Fruit fly (Drosophila melanogaster) whole organism, embryonic: Measurements from ENCODE around the gene CG14153.
A peak's percentile ranks its signal among the peaks of the same experiment; 100 is the strongest.

Source experiments
- ATbp ChIP-seq: fragments of 200-800 bp; sonication (Bioruptor generic); optimal IDR thresholded peaks from 2 replicates; lab custom pipeline; 2017; ENCODE audit warnings: missing biosample characterization, mild to moderate bottlenecking, missing genetic modification characterization, missing genetic modification reagents
- Bgb ChIP-seq: fragments of 200-800 bp; sonication (Bioruptor generic); IDR thresholded peaks from 2 replicates; pipeline ENCODE4 v1.3.6; 2022; ENCODE audit warnings: missing biosample characterization, missing genetic modification characterization; ENCODE audit not compliant: partially characterized antibody
- CG10147 ChIP-seq: fragments of 200-800 bp; sonication (Bioruptor generic); optimal IDR thresholded peaks from 2 replicates; lab custom pipeline; 2019; ENCODE audit warnings: missing biosample characterization, mild to moderate bottlenecking, missing genetic modification characterization, moderate library complexity
- CG12155 ChIP-seq: fragments of 200-800 bp; sonication (Bioruptor generic); optimal IDR thresholded peaks from 3 replicates; lab custom pipeline; 2016; ENCODE audit warnings: missing biosample characterization, missing genetic modification characterization
- CG1233 ChIP-seq: fragments of 200-800 bp; sonication (Bioruptor generic); optimal IDR thresholded peaks from 4 replicates; lab custom pipeline; 2018; ENCODE audit warnings: missing biosample characterization, mild to moderate bottlenecking, missing genetic modification characterization
- CG12769 ChIP-seq: fragments of 200-800 bp; sonication (Bioruptor generic); optimal IDR thresholded peaks from 2 replicates; lab custom pipeline; 2019; ENCODE audit warnings: missing biosample characterization, mild to moderate bottlenecking, missing genetic modification characterization, moderate library complexity
- CG13123 ChIP-seq: fragments of 200-800 bp; sonication (Bioruptor generic); optimal IDR thresholded peaks from 2 replicates; lab custom pipeline; 2016; ENCODE audit warnings: missing biosample characterization, missing genetic modification characterization
- CG14710 ChIP-seq: fragments of 200-800 bp; sonication (Bioruptor generic); optimal IDR thresholded peaks from 3 replicates; lab custom pipeline; 2019; ENCODE audit warnings: missing biosample characterization, mild to moderate bottlenecking, missing genetic modification characterization, moderate library complexity
- CG15011 ChIP-seq: fragments of 200-800 bp; sonication (Bioruptor generic); optimal IDR thresholded peaks from 3 replicates; lab custom pipeline; 2018; ENCODE audit warnings: missing biosample characterization, mild to moderate bottlenecking, missing genetic modification characterization
- CG16815 ChIP-seq: fragments of 200-800 bp; sonication (Bioruptor generic); optimal IDR thresholded peaks from 3 replicates; lab custom pipeline; 2017; ENCODE audit warnings: missing biosample characterization, mild to moderate bottlenecking, missing genetic modification characterization
- CG17328 ChIP-seq: fragments of 200-800 bp; sonication (Bioruptor generic); IDR thresholded peaks from 2 replicates; pipeline ENCODE4 v1.3.6; 2022; ENCODE audit warnings: missing biosample characterization, missing genetic modification characterization
- CG17568 ChIP-seq: fragments of 200-800 bp; sonication (Bioruptor generic); optimal IDR thresholded peaks from 2 replicates; lab custom pipeline; 2018; ENCODE audit warnings: missing biosample characterization, mild to moderate bottlenecking, missing genetic modification characterization, moderate library complexity
- CG2120 ChIP-seq: fragments of 200-800 bp; sonication (Bioruptor generic); optimal IDR thresholded peaks from 3 replicates; lab custom pipeline; 2016; ENCODE audit warnings: missing biosample characterization, missing genetic modification characterization
- CG2129 ChIP-seq: fragments of 200-800 bp; sonication (Bioruptor generic); IDR thresholded peaks from 2 replicates; pipeline ENCODE4 v1.3.6; 2022; ENCODE audit warnings: missing biosample characterization, missing genetic modification characterization; ENCODE audit not compliant: partially characterized antibody
- CG4424 ChIP-seq: fragments of 200-800 bp; sonication (Bioruptor generic); optimal IDR thresholded peaks from 3 replicates; lab custom pipeline; 2016; ENCODE audit warnings: missing biosample characterization, missing genetic modification characterization
- CG8924 ChIP-seq: fragments of 200-800 bp; optimal IDR thresholded peaks from 3 replicates; lab custom pipeline; 2019; ENCODE audit warnings: missing biosample characterization, mild to moderate bottlenecking, missing genetic modification characterization, moderate library complexity
- CkIIα-i1 ChIP-seq: fragments of 200-800 bp; sonication (Bioruptor generic); IDR thresholded peaks from 2 replicates; pipeline ENCODE4 v1.3.6; 2022; ENCODE audit warnings: missing biosample characterization, missing genetic modification characterization
- CrebB ChIP-seq: fragments of 200-800 bp; sonication (Bioruptor generic); optimal IDR thresholded peaks from 3 replicates; lab custom pipeline; 2018; ENCODE audit warnings: missing biosample characterization, mild to moderate bottlenecking, missing genetic modification characterization
- Dad ChIP-seq: fragments of 200-800 bp; sonication (Bioruptor generic); optimal IDR thresholded peaks from 3 replicates; lab custom pipeline; 2016; ENCODE audit warnings: missing biosample characterization, missing genetic modification characterization
- Dp ChIP-seq: fragments of 200-800 bp; sonication (Bioruptor generic); optimal IDR thresholded peaks from 2 replicates; lab custom pipeline; 2018; ENCODE audit warnings: missing biosample characterization, mild to moderate bottlenecking, missing genetic modification characterization, moderate library complexity
- HLH54F ChIP-seq: fragments of 200-800 bp; sonication (Bioruptor generic); optimal IDR thresholded peaks from 3 replicates; lab custom pipeline; 2016; ENCODE audit warnings: missing biosample characterization, missing genetic modification characterization
- HLHmδ ChIP-seq: fragments of 200-800 bp; sonication (Bioruptor generic); optimal IDR thresholded peaks from 2 replicates; lab custom pipeline; 2018; ENCODE audit warnings: missing biosample characterization, mild to moderate bottlenecking, missing genetic modification characterization, moderate library complexity
- Lpt ChIP-seq: fragments of >200 bp; optimal IDR thresholded peaks from 2 replicates; lab custom pipeline; 2018; ENCODE audit warnings: missing biosample characterization, missing genetic modification characterization
- Max ChIP-seq: fragments of 200-800 bp; sonication (Bioruptor generic); optimal IDR thresholded peaks from 2 replicates; lab custom pipeline; 2016; ENCODE audit warnings: missing biosample characterization, mild to moderate bottlenecking, missing genetic modification characterization
- NK7.1 ChIP-seq: fragments of 200-800 bp; sonication (Bioruptor generic); optimal IDR thresholded peaks from 3 replicates; lab custom pipeline; 2016; ENCODE audit warnings: missing biosample characterization, missing genetic modification characterization
- Ssrp ChIP-seq: fragments of 200-800 bp; sonication (Bioruptor generic); optimal IDR thresholded peaks from 2 replicates; lab custom pipeline; 2018; ENCODE audit warnings: missing biosample characterization, mild to moderate bottlenecking, missing genetic modification characterization, moderate library complexity
- ac ChIP-seq: fragments of 200-800 bp; sonication (Bioruptor generic); optimal IDR thresholded peaks from 3 replicates; lab custom pipeline; 2017; ENCODE audit warnings: missing biosample characterization, mild to moderate bottlenecking, missing genetic modification characterization
- az2 ChIP-seq: fragments of 200-800 bp; sonication (Bioruptor generic); optimal IDR thresholded peaks from 3 replicates; lab custom pipeline; 2016; ENCODE audit warnings: missing biosample characterization, missing genetic modification characterization
- dmrt99B ChIP-seq: fragments of 200-800 bp; sonication (Bioruptor generic); optimal IDR thresholded peaks from 2 replicates; lab custom pipeline; 2018; ENCODE audit warnings: missing biosample characterization, mild to moderate bottlenecking, missing genetic modification characterization, moderate library complexity
- fru ChIP-seq: fragments of >200 bp; optimal IDR thresholded peaks from 2 replicates; lab custom pipeline; 2017
- gt ChIP-seq: fragments of 200-800 bp; sonication (Bioruptor generic); IDR thresholded peaks from 2 replicates; pipeline ENCODE4 v1.3.6; 2022; ENCODE audit warnings: missing biosample characterization, missing genetic modification characterization
- hkb ChIP-seq, 2 experiments: fragments of 200-800 bp in 1 of 2; fragments of >200 bp in 1 of 2; sonication (Bioruptor generic) in 1 of 2; IDR thresholded peaks in 1 of 2; optimal IDR thresholded peaks in 1 of 2; 2 replicates each; pipeline versions ENCODE4 v1.3.6 to Lab custom; 2017 to 2022; ENCODE audit warnings: missing biosample characterization in 1 of 2, missing genetic modification characterization in 1 of 2
- jumu ChIP-seq: fragments of 200-800 bp; sonication (Bioruptor generic); optimal IDR thresholded peaks from 3 replicates; lab custom pipeline; 2016; ENCODE audit warnings: missing biosample characterization, missing genetic modification characterization
- lola ChIP-seq, 3 experiments: fragments of >200 bp in 2 of 3; fragments of 200-800 bp in 1 of 3; sonication (Bioruptor generic) in 1 of 3; optimal IDR thresholded peaks; 2 replicates each; lab custom pipeline; 2017 to 2019; ENCODE audit warnings: missing biosample characterization in 3 of 3, missing genetic modification characterization in 3 of 3, mild to moderate bottlenecking in 1 of 3, moderate library complexity in 1 of 3
- nau ChIP-seq: fragments of 200-800 bp; sonication (Bioruptor generic); optimal IDR thresholded peaks from 3 replicates; lab custom pipeline; 2017; ENCODE audit warnings: missing biosample characterization, mild to moderate bottlenecking, missing genetic modification characterization, missing genetic modification reagents
- nerfin-2 ChIP-seq: fragments of 200-800 bp; sonication (Bioruptor generic); IDR thresholded peaks from 2 replicates; pipeline ENCODE4 v1.3.6; 2022; ENCODE audit warnings: missing biosample characterization, missing genetic modification characterization; ENCODE audit not compliant: partially characterized antibody
- nmo ChIP-seq: fragments of 200-800 bp; sonication (Bioruptor generic); optimal IDR thresholded peaks from 2 replicates; lab custom pipeline; 2018; ENCODE audit warnings: missing biosample characterization, mild to moderate bottlenecking, missing genetic modification characterization, moderate library complexity
- oc ChIP-seq: fragments of 200-800 bp; sonication (Bioruptor generic); optimal IDR thresholded peaks from 2 replicates; lab custom pipeline; 2018; ENCODE audit warnings: missing biosample characterization, mild to moderate bottlenecking, missing genetic modification characterization, moderate library complexity
- pum ChIP-seq: fragments of 200-800 bp; sonication (Bioruptor generic); optimal IDR thresholded peaks from 2 replicates; lab custom pipeline; 2016; ENCODE audit warnings: missing biosample characterization, missing genetic modification characterization
- scrt ChIP-seq: fragments of 200-800 bp; sonication (Bioruptor generic); optimal IDR thresholded peaks from 2 replicates; lab custom pipeline; 2018; ENCODE audit warnings: missing biosample characterization, mild to moderate bottlenecking, missing genetic modification characterization, moderate library complexity
- sd ChIP-seq: fragments of 200-800 bp; sonication (Bioruptor generic); optimal IDR thresholded peaks from 3 replicates; lab custom pipeline; 2018; ENCODE audit warnings: missing biosample characterization, mild to moderate bottlenecking, missing genetic modification characterization, moderate library complexity
- sna ChIP-seq: fragments of 200-800 bp; sonication (Bioruptor generic); IDR thresholded peaks from 2 replicates; pipeline ENCODE4 v1.3.6; 2022; ENCODE audit warnings: missing biosample characterization, missing genetic modification characterization; ENCODE audit not compliant: partially characterized antibody
- so ChIP-seq: fragments of 200-800 bp; sonication (Bioruptor generic); IDR thresholded peaks from 3 replicates; pipeline ENCODE4 v1.3.6; 2022; ENCODE audit warnings: missing biosample characterization, missing genetic modification characterization
- sqz ChIP-seq: fragments of 200-800 bp; sonication (Bioruptor generic); optimal IDR thresholded peaks from 3 replicates; lab custom pipeline; 2018; ENCODE audit warnings: missing biosample characterization, mild to moderate bottlenecking, missing genetic modification characterization
- tio ChIP-seq: fragments of 200-800 bp; sonication (Bioruptor generic); optimal IDR thresholded peaks from 2 replicates; lab custom pipeline; 2017; ENCODE audit warnings: missing biosample characterization, missing genetic modification characterization, inconsistent platforms
- wdn ChIP-seq: fragments of 200-800 bp; sonication (Bioruptor generic); IDR thresholded peaks from 2 replicates; pipeline ENCODE4 v1.3.6; 2022; ENCODE audit warnings: missing biosample characterization, missing genetic modification characterization
- yki ChIP-seq: fragments of >200 bp; optimal IDR thresholded peaks from 3 replicates; lab custom pipeline; 2018
- zen2 ChIP-seq: fragments of 200-800 bp; sonication (Bioruptor generic); IDR thresholded peaks from 3 replicates; pipeline ENCODE4 v1.3.6; 2022; ENCODE audit warnings: missing biosample characterization, missing genetic modification characterization; ENCODE audit not compliant: partially characterized antibody
- zfh1 ChIP-seq: fragments of 200-800 bp; sonication (Bioruptor generic); IDR thresholded peaks from 3 replicates; pipeline ENCODE4 v1.3.6; 2022; ENCODE audit warnings: missing biosample characterization, missing genetic modification characterization

Gene CG14153

DNA sequence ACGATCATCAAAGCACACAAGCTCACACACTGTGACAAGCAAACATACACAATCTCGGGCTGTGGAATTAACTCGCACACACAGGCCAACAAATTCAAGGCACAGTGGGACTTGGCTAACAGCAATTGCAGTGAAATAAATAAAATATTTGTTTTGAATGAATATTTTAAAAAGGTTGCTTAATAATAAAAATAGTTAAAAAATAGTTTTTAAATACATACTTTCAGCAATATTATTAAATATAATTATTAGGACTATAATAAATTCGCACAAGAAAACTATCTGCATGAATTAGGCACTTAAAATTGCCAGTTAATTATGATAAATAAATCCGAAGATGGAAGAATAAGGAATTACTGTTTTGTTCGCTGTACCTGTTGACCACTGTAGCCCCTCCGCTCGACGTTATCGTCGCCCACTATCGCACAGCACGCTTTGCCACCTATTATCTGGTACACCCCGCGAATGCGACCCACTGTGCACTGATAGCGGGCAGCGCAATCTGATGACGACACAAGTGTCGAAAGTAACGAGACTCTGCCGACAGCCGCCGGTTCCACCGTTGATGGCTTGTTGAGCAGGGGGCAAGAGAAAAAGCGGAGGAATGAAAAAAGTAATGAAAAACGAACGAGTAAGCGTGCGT is 39.5 kb downstream of the CG14153 start (continued):
- 0 out of 2 replicates have a peak, but pooled peaks have one; percentile 25 for TF ChIP-seq nerfin-2 (GFP tag; lab: Robert Waterston, UW)
- TF ChIP-seq CG2129 (GFP tag; lab: Robert Waterston, UW) = no peak
- TF ChIP-seq CG16815 (GFP tag; lab: Kevin White, UChicago) = peak; percentile 98
- TF ChIP-seq ATbp (GFP tag; lab: Kevin White, UChicago) = peak; percentile 96
- TF ChIP-seq CG13123 (GFP tag; lab: Kevin White, UChicago) = peak; percentile 88
- TF ChIP-seq Max = peak; percentile 97
- peak; percentile 97 for TF ChIP-seq CG10147
- peak; percentile 83 for TF ChIP-seq HLHmδ (GFP tag; lab: Kevin White, UChicago)
- peak; percentile 93 for TF ChIP-seq CG17328 (GFP tag; lab: Robert Waterston, UW)
- peak; percentile 83 for TF ChIP-seq Dad (GFP tag; lab: Kevin White, UChicago)
- peak; percentile 93 for TF ChIP-seq zfh1 (GFP tag; lab: Robert Waterston, UW)
- peak; percentile 98 for TF ChIP-seq CG1233
- TF ChIP-seq fru (lab: Kevin White, UChicago) = no peak
- TF ChIP-seq CrebB (tag; lab: Kevin White, UChicago) = peak; percentile 91
- peak; percentile 96 for TF ChIP-seq sd (tag; lab: Kevin White, UChicago)
- peak; percentile 96 for TF ChIP-seq oc (tag; lab: Kevin White, UChicago)
- TF ChIP-seq dmrt99B (tag; lab: Kevin White, UChicago) = peak; percentile 99
- TF ChIP-seq CG14710 (tag; lab: Kevin White, UChicago) = peak; percentile 97
- TF ChIP-seq CkIIα-i1 = peak; percentile 80
- peak; percentile 99 for TF ChIP-seq nmo (GFP tag; lab: Kevin White, UChicago)
- TF ChIP-seq lola (GFP tag; optimal IDR thresholded peaks at IDR 0.05; lab: Kevin White, UChicago) = peak in 1 of 3 experiments; percentile 98
- peak; percentile 98 for TF ChIP-seq az2
- TF ChIP-seq zen2 (GFP tag; lab: Robert Waterston, UW) = no peak
- TF ChIP-seq Lpt (GFP tag; lab: Kevin White, UChicago) = no peak
- TF ChIP-seq CG12769 (tag; lab: Kevin White, UChicago) = peak; percentile 80
- TF ChIP-seq so = peak; percentile 98
- peak; percentile 98 for TF ChIP-seq CG15011 (GFP tag; lab: Kevin White, UChicago)
- TF ChIP-seq yki (lab: Kevin White, UChicago) = no peak
- peak; percentile 94 for TF ChIP-seq CG17568 (GFP tag; lab: Kevin White, UChicago)
- peak; percentile 99 for TF ChIP-seq CG12155
- TF ChIP-seq NK7.1 = peak; percentile 3
- TF ChIP-seq scrt (GFP tag; lab: Kevin White, UChicago) = peak; percentile 94
- peak; percentile 87 for TF ChIP-seq HLH54F (GFP tag; lab: Kevin White, UChicago)
- TF ChIP-seq Bgb (GFP tag; lab: Robert Waterston, UW) = no peak
- TF ChIP-seq sna (GFP tag; lab: Robert Waterston, UW) = no peak
- TF ChIP-seq Ssrp (tag; lab: Kevin White, UChicago) = peak; percentile 99
- TF ChIP-seq ac = peak; percentile 83
- peak; percentile 85 for TF ChIP-seq gt (GFP tag; lab: Robert Waterston, UW)
- TF ChIP-seq CG4424 (GFP tag; lab: Kevin White, UChicago) = peak; percentile 99
- peak; percentile 97 for TF ChIP-seq sqz
- peak; percentile 69 for TF ChIP-seq jumu (GFP tag; lab: Kevin White, UChicago)
- peak; percentile 79 for TF ChIP-seq pum (GFP tag; lab: Kevin White, UChicago)
- peak; percentile 99 for TF ChIP-seq CG8924 (tag; lab: Kevin White, UChicago)
- TF ChIP-seq hkb (optimal IDR thresholded peaks at IDR 0.05; lab: Kevin White, UChicago) = no peak
- TF ChIP-seq hkb (GFP tag; IDR thresholded peaks at IDR 0.05; lab: Robert Waterston, UW) = peak; percentile 98
- TF ChIP-seq Dp (GFP tag; lab: Kevin White, UChicago) = peak; percentile 17
- peak; percentile 99 for TF ChIP-seq nau (GFP tag; lab: Kevin White, UChicago)
- TF ChIP-seq CG2120 (GFP tag; lab: Kevin White, UChicago) = peak; percentile 95
- peak; percentile 91 for TF ChIP-seq wdn
- TF ChIP-seq tio (GFP tag; lab: Kevin White, UChicago) = peak; percentile 99
